Worm (Caenorhabditis elegans): ENCODE results near the gene F54H12.8.

Gene F54H12.8

ce11 chrIII:7973201-7973767 lies 4.3 kb upstream of the F54H12.8 start, which contains the start of the genes eef-1B.1 and aco-2 (continued):
- TF ChIP-seq efl-1 (GFP tag; optimal IDR thresholded peaks at IDR 0.05) (peak; percentile 53), K12H6.12 (tag; optimal IDR thresholded peaks at IDR 0.05) (peak; percentile 52), repo-1 (tag; optimal IDR thresholded peaks at IDR 0.05) (peak; percentile 41), ztf-18 (tag; optimal IDR thresholded peaks at IDR 0.05) (peak; percentile 98), attf-5 (GFP tag; optimal IDR thresholded peaks at IDR 0.05) (peak; percentile 88), zfh-2 (GFP tag; conservative IDR thresholded peaks at IDR 0.05) (peak; percentile 89), lin-26 (GFP tag; IDR thresholded peaks at IDR 0.05) (no peak), lin-54 (GFP tag; optimal IDR thresholded peaks at IDR 0.05) (peak; percentile 86), mes-4 (tag; optimal IDR thresholded peaks at IDR 0.05) (no peak), Y95B8A.8 (GFP tag; IDR thresholded peaks at IDR 0.05) (peak; percentile 64; the same call in 1 of the 2 replicates), let-607 (tag; optimal IDR thresholded peaks at IDR 0.05) (peak; percentile 9 to 69), ZK185.1 (tag; optimal IDR thresholded peaks at IDR 0.05; ENCODE audit: poor library complexity, severe bottlenecking) (peak; percentile 93), tlf-1 (GFP tag; optimal IDR thresholded peaks at IDR 0.05) (peak; percentile 78), nhr-120 (GFP tag; IDR thresholded peaks at IDR 0.05) (no peak), F55B11.4 (tag; optimal IDR thresholded peaks at IDR 0.05; ENCODE audit: borderline replicate concordance, insufficient read depth) (no peak), attf-3 (GFP tag; conservative IDR thresholded peaks at IDR 0.05) (peak; percentile 72), madf-10 (tag; optimal IDR thresholded peaks at IDR 0.05) (peak; percentile 52), F33H1.4 (GFP tag; IDR thresholded peaks at IDR 0.05) (peak; percentile 89), D2030.7 (GFP tag; IDR thresholded peaks at IDR 0.05) (peak; percentile 56), F57A8.1 (GFP tag; optimal IDR thresholded peaks at IDR 0.05) (no peak), madf-8 (GFP tag; conservative IDR thresholded peaks at IDR 0.05) (peak; percentile 56; the same call in 1 of the 2 replicates), Y53G8AR.9 (GFP tag; conservative IDR thresholded peaks at IDR 0.05) (peak; percentile 78), madf-6 (GFP tag; IDR thresholded peaks at IDR 0.05) (peak; percentile 84), ets-4 (GFP tag; optimal IDR thresholded peaks at IDR 0.05) (peak; percentile 63), unc-130 (GFP tag; optimal IDR thresholded peaks at IDR 0.05) (peak; percentile 33)

- TF ChIP-seq C06A6.2 (GFP tag; conservative IDR thresholded peaks at IDR 0.05) (no peak), egrh-3 (GFP tag; IDR thresholded peaks at IDR 0.05) (peak; percentile 22; the same call in 1 of the 2 replicates)
These were observed 3.7 kb upstream of the F54H12.8 start for ce11 chrIII:7972687-7973086.

- TF ChIP-seq Y53G8AR.9 (GFP tag; conservative IDR thresholded peaks at IDR 0.05) = 0 out of 2 replicates have a peak, but pooled peaks have one; percentile 36
- 0 out of 2 replicates have a peak, but pooled peaks have one; percentile 52 for TF ChIP-seq ekl-4 (GFP tag; IDR thresholded peaks at IDR 0.05)
- peak; percentile 31 for TF ChIP-seq hrde-1 (tag; optimal IDR thresholded peaks at IDR 0.05; ENCODE audit: borderline replicate concordance)
- TF ChIP-seq madf-6 (GFP tag; IDR thresholded peaks at IDR 0.05) = peak; percentile 39; the same call in 1 of the 2 replicates
- TF ChIP-seq madf-3 (GFP tag; IDR thresholded peaks at IDR 0.05) = 0 out of 2 replicates have a peak, but pooled peaks have one; percentile 45
- no peak for TF ChIP-seq attf-3 (GFP tag; conservative IDR thresholded peaks at IDR 0.05)
- TF ChIP-seq akir-1 (GFP tag; optimal IDR thresholded peaks at IDR 0.05) = no peak
- 0 out of 2 replicates have a peak, but pooled peaks have one; percentile 48 for TF ChIP-seq Y56A3A.18 (GFP tag; IDR thresholded peaks at IDR 0.05)
- TF ChIP-seq bed-1 (GFP tag; IDR thresholded peaks at IDR 0.05) = no peak
- TF ChIP-seq B0336.3 (GFP tag; IDR thresholded peaks at IDR 0.05) = no peak
- TF ChIP-seq aptf-3 (GFP tag; IDR thresholded peaks at IDR 0.05) = no peak
- TF ChIP-seq egrh-3 (GFP tag; IDR thresholded peaks at IDR 0.05) = no peak
- TF ChIP-seq die-1 (tag; optimal IDR thresholded peaks at IDR 0.05) = no peak
- peak; percentile 10 for TF ChIP-seq F49E8.2 (tag; optimal IDR thresholded peaks at IDR 0.05; ENCODE audit: insufficient read depth)
- TF ChIP-seq ama-1 (optimal IDR thresholded peaks at IDR 0.05) = no peak
- TF ChIP-seq ama-1 (GFP tag; optimal IDR thresholded peaks at IDR 0.05) = peak in 1 of 2 experiments; percentile 15
- TF ChIP-seq repo-1 (tag; optimal IDR thresholded peaks at IDR 0.05) = no peak
- TF ChIP-seq snpc-3.4 (tag; optimal IDR thresholded peaks at IDR 0.05) = peak; percentile 21
These were observed 3.0 kb upstream of the F54H12.8 start, which contains the start of gene F54H12.5 for ce11 chrIII:7972061-7972460. F54H12.5 (minus strand) TSS chrIII:7972161.

All from whole organism, young adult.